Worm (Caenorhabditis elegans): Measurements from ENCODE around the gene str-178.

DNA sequence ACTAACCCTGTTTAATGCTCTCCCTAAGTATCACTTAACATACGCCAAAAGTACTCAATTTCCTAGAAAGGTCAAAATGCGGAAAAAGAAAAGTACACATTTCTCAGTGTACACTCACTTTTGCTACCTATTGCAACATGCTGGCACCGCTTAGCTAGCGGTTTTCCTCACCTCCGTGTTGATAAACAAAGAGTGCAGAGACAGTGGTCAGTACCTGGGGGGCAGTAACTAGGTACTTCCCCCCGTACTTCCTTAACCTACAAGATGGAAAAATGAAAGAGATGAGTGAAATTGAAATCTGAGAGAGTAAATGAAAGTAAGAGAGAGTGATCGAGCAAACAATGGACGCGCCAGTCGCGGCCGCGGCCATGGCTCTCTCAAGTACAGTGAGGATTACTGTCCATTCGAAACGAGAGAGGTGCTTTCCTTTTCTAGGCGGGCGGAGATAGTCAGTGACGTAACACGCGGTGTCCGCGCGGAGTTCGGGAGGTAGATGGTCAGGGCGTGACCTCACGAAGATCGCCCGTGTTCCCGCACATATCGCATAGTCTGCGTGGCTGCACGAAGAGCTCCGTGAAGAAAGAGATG lies 19.9 kb upstream of the str-178 start, which contains the start of gene cky-1:
- TF ChIP-seq pes-1 (GFP tag; IDR thresholded peaks at IDR 0.05) (no peak), ama-1 (optimal IDR thresholded peaks at IDR 0.05) (no peak), hnd-1 (tag; optimal IDR thresholded peaks at IDR 0.05) (no peak), aly-1 (tag; optimal IDR thresholded peaks at IDR 0.05) (no peak), flt-1 (GFP tag; IDR thresholded peaks at IDR 0.05) (no peak), F13C5.2 (tag; optimal IDR thresholded peaks at IDR 0.05) (no peak), tra-4 (tag; optimal IDR thresholded peaks at IDR 0.05) (no peak), tbx-11 (GFP tag; IDR thresholded peaks at IDR 0.05) (no peak), hmg-4 (GFP tag; optimal IDR thresholded peaks at IDR 0.05) (no peak), ceh-13 (GFP tag; optimal IDR thresholded peaks at IDR 0.05) (no peak), ceh-36 (tag; optimal IDR thresholded peaks at IDR 0.05) (no peak)
